Fruit fly (Drosophila melanogaster): ENCODE measurements around the gene Dnah3.

DNA sequence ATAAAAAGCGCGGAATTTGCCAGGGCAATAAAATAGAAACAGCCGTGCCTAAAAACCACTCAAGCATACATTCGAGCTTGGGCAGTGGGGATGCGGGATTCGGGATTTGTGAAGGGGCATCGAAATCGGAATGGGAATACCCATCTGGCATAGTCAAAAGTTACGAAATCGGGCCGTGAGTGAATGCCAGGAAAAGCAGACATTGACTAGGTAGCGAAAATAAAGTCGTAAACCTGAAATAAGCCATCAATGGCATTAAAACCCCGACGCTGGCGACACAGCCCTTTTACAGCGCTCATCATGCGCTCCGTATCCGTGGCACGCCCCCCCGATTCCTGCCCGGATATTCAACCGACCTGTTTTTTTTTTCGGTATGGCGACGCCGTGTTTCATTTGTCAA, 63.5 kb downstream of the Dnah3 start:
- TF ChIP-seq tai (GFP tag; optimal IDR thresholded peaks at IDR 0.05) (no peak), Mio (GFP tag; optimal IDR thresholded peaks at IDR 0.05) (no peak)

Data from whole organism, wandering third instar larva.